Fruit fly (Drosophila melanogaster): ENCODE measurements around the gene Dic1.

Gene Dic1

DNA sequence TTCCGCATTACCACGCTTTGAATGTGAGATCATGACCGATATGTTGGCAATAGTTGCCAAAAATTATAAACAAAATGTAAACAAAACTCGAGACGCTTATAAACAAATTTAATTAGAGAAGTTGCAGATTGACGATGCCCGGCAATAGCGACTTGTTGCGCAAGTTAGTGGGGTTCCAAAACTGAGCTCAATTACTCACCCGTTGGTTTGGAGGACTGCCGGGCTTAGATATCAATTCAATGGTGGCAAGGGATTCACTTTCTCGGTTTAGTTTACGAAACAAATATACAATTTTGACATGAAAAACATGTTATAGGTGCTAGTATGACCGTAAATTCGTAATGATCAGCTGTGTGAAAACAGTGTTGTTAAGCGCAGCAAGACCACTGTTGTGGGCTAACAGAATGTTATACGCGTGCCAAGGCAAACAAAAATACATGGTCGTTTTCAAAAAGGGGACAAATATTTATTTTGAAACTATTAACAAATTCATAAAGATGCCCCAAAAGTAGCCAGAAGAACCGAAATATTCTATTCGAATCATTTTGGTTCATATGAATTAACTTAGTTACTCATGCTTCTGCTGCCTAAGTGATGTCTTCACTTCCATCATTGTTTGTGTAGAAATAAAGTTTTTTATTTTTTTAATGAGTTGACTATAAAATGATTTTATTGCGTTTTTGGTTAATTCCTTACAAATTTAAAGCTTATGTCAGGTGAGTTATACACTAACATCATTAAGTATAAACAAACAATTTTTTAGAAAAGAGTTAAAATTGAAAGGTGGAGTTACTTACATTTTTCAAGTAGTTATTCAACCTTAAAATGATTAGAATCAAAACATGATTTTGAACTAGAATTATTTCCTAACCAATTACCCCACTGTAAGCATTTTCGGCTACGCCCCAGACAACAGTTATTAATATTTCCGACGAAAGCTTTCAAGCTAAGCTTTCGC is 2.1 kb downstream of the Dic1 start, which contains the start of gene Elp6:
TSS of gene Elp6 (minus strand) at position 350 of the 958 bp plus-strand sequence.
- TF ChIP-seq EcR (GFP tag; optimal IDR thresholded peaks at IDR 0.05) = no peak
- no peak for TF ChIP-seq CG10348 (GFP tag; IDR thresholded peaks at IDR 0.05)
- TF ChIP-seq CG13204 (GFP tag; optimal IDR thresholded peaks at IDR 0.05) = peak; percentile 30
- TF ChIP-seq CG9948 (tag; optimal IDR thresholded peaks at IDR 0.05) = peak; percentile 75
- peak; percentile 80 for TF ChIP-seq CG15710 (tag; optimal IDR thresholded peaks at IDR 0.05)
- TF ChIP-seq CG34367 (tag; optimal IDR thresholded peaks at IDR 0.05) = peak; percentile 58
- TF ChIP-seq gl (tag; optimal IDR thresholded peaks at IDR 0.05) = no peak
- TF ChIP-seq D1 (tag; optimal IDR thresholded peaks at IDR 0.05) = peak; percentile 49
- TF ChIP-seq Pif1B (GFP tag; optimal IDR thresholded peaks at IDR 0.05) = peak; percentile 60
- TF ChIP-seq CG8301 (tag; optimal IDR thresholded peaks at IDR 0.05) = peak; percentile 75
- TF ChIP-seq Pif1A (GFP tag; optimal IDR thresholded peaks at IDR 0.05) = peak; percentile 77
- peak; percentile 86 for TF ChIP-seq CG8159 (tag; optimal IDR thresholded peaks at IDR 0.05)
- peak; percentile 67 for TF ChIP-seq CG17806 (tag; optimal IDR thresholded peaks at IDR 0.05)
- peak; percentile 70 for TF ChIP-seq CG4496 (GFP tag; IDR thresholded peaks at IDR 0.05)
- TF ChIP-seq Ets98B (GFP tag; IDR thresholded peaks at IDR 0.05) = peak; percentile 35; the same call in 1 of the 2 replicates
- peak; percentile 84 for TF ChIP-seq Snoo (tag; optimal IDR thresholded peaks at IDR 0.05)
- TF ChIP-seq rn (GFP tag; IDR thresholded peaks at IDR 0.05) = peak; percentile 27
- TF ChIP-seq CG12605 (GFP tag; IDR thresholded peaks at IDR 0.05) = no peak
- peak; percentile 47; the same call in 1 of the 2 replicates for TF ChIP-seq CG32121 (GFP tag; IDR thresholded peaks at IDR 0.05)
- peak; percentile 26; the same call in 1 of the 3 replicates for TF ChIP-seq fd96Ca (GFP tag; IDR thresholded peaks at IDR 0.05)
- TF ChIP-seq CG14655 (GFP tag; optimal IDR thresholded peaks at IDR 0.05) = peak; percentile 84

- TF ChIP-seq CG10348 (GFP tag; IDR thresholded peaks at IDR 0.05) (no peak), EcR (GFP tag; optimal IDR thresholded peaks at IDR 0.05) (no peak), CG15710 (tag; optimal IDR thresholded peaks at IDR 0.05) (no peak), CG9948 (tag; optimal IDR thresholded peaks at IDR 0.05) (no peak), CG13204 (GFP tag; optimal IDR thresholded peaks at IDR 0.05) (no peak), CG17806 (tag; optimal IDR thresholded peaks at IDR 0.05) (no peak), CG14655 (GFP tag; optimal IDR thresholded peaks at IDR 0.05) (no peak), gl (tag; optimal IDR thresholded peaks at IDR 0.05) (no peak), Snoo (tag; optimal IDR thresholded peaks at IDR 0.05) (no peak)
Observed at dm6 chr3R:13369348-13369747, 4.6 kb downstream of the Dic1 start, which contains the start of gene CheA87a. TSS of gene CheA87a (plus strand) at chr3R:13369648.

DNA sequence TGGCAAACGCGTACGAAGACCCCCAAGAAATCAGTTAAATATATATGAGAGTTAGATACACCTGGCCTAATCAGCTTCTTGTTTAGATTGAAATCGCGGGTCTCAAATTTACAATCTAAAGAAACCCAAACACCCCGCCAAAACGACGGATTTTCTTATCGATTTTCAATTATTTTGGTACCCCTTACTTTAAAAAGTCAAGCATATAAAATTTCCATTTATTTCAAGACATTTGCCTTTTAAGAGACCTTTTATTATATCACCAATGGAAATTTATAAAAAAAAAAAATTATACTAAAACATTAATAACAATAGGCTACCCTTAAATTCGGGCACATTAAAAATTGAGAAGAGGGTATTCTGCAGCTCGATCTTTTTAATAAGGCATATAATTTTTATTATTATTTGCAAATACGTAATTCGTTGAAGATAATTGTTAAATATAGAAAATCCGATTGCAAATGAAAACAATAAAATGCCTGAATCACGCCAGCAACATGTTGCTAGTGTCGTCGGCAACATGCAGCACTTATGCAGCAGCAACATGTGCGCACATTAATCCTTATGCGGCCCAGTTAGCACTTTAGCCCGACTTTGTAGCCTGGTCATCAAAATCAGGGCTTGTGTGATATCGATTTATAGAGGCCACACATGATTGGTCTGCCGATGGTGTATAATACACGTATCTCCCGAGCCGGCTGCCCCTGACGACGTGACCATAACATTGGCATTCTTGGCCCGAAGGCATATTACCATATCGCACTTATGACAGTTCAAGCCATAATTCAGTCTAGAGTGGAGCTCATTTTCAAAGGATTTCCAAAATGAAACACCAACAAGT is 7.3 kb downstream of the Dic1 start, which contains the start of the genes Lip3 and CG34309:
TSS of gene Lip3 (minus strand) at position 65 of the 841 bp plus-strand sequence.
TSS of gene CG34309 (plus strand) at position 791 of the 841 bp plus-strand sequence.
- TF ChIP-seq CG8159 (tag; optimal IDR thresholded peaks at IDR 0.05) (peak; percentile 28), Snoo (tag; optimal IDR thresholded peaks at IDR 0.05) (peak; percentile 57), D1 (tag; optimal IDR thresholded peaks at IDR 0.05) (no peak), CG17806 (tag; optimal IDR thresholded peaks at IDR 0.05) (peak; percentile 24), CG15710 (tag; optimal IDR thresholded peaks at IDR 0.05) (peak; percentile 23)

dm6 chr3R:13374913-13375312 is 10.2 kb downstream of the Dic1 start:
- TF ChIP-seq EcR (GFP tag; optimal IDR thresholded peaks at IDR 0.05) (no peak), CG32121 (GFP tag; IDR thresholded peaks at IDR 0.05) (no peak), CG14655 (GFP tag; optimal IDR thresholded peaks at IDR 0.05) (peak; percentile 22), CG9948 (tag; optimal IDR thresholded peaks at IDR 0.05) (no peak), CG4496 (GFP tag; IDR thresholded peaks at IDR 0.05) (0 out of 3 replicates have a peak, but pooled peaks have one; percentile 31), CG12605 (GFP tag; IDR thresholded peaks at IDR 0.05) (no peak), Ets98B (GFP tag; IDR thresholded peaks at IDR 0.05) (no peak), Snoo (tag; optimal IDR thresholded peaks at IDR 0.05) (no peak), CG34367 (tag; optimal IDR thresholded peaks at IDR 0.05) (no peak), fd96Ca (GFP tag; IDR thresholded peaks at IDR 0.05) (no peak), CG8301 (tag; optimal IDR thresholded peaks at IDR 0.05) (no peak), Pif1B (GFP tag; optimal IDR thresholded peaks at IDR 0.05) (no peak), D1 (tag; optimal IDR thresholded peaks at IDR 0.05) (no peak), Pif1A (GFP tag; optimal IDR thresholded peaks at IDR 0.05) (no peak), CG8159 (tag; optimal IDR thresholded peaks at IDR 0.05) (peak; percentile 45), CG17806 (tag; optimal IDR thresholded peaks at IDR 0.05) (no peak), CG13204 (GFP tag; optimal IDR thresholded peaks at IDR 0.05) (no peak), rn (GFP tag; IDR thresholded peaks at IDR 0.05) (no peak), CG15710 (tag; optimal IDR thresholded peaks at IDR 0.05) (no peak), gl (tag; optimal IDR thresholded peaks at IDR 0.05) (no peak)

dm6 chr3R:13379675-13380074 is 14.9 kb downstream of the Dic1 start, which contains the start of the genes CG9813 and CG8870:
TSS of gene CG9813 (minus strand) at chr3R:13379775.
TSS of gene CG8870 (plus strand) at chr3R:13379842.
- no peak for TF ChIP-seq Pif1A (GFP tag; optimal IDR thresholded peaks at IDR 0.05)
